Worm (Caenorhabditis elegans) whole organism, late embryonic: ENCODE measurements around the gene wht-7.

Source experiments
- F13H6.1 ChIP-seq: sonication (generic microtip); optimal IDR thresholded peaks from 2 replicates; lab custom pipeline; 2016; ENCODE audit warnings: missing genetic modification characterization, missing compliant biosample characterization
- ama-1 ChIP-seq: fragments of 150-350 bp; optimal IDR thresholded peaks from 2 replicates; lab custom pipeline; 2014
- dve-1 ChIP-seq: sonication (generic microtip); optimal IDR thresholded peaks from 2 replicates; lab custom pipeline; 2017; ENCODE audit warnings: antibody characterized with exemption, mild to moderate bottlenecking, missing genetic modification characterization, missing compliant biosample characterization
- fkh-10 ChIP-seq: fragments of 150-350 bp; optimal IDR thresholded peaks from 2 replicates; lab custom pipeline; 2014; ENCODE audit warnings: missing biosample characterization, missing genetic modification reagents, missing genetic modification characterization
- hlh-15 ChIP-seq: sonication (generic microtip); optimal IDR thresholded peaks from 2 replicates; lab custom pipeline; 2016; ENCODE audit warnings: missing genetic modification characterization, missing compliant biosample characterization
- hlh-8 ChIP-seq: sonication (generic microtip); optimal IDR thresholded peaks from 2 replicates; lab custom pipeline; 2016; ENCODE audit warnings: missing genotype, missing genetic modification characterization, missing compliant biosample characterization
- pha-4 ChIP-seq: fragments of 150-350 bp; optimal IDR thresholded peaks from 2 replicates; lab custom pipeline; 2018; ENCODE audit warnings: missing biosample characterization, missing genetic modification reagents, missing genetic modification characterization

ce11 chrIII:6147903-6148302 lies 1.5 kb downstream of the wht-7 start, which contains the start of gene Y42G9A.2:
- no peak for TF ChIP-seq hlh-8 (tag; lab: Kevin White, UChicago)
- TF ChIP-seq hlh-15 (tag; lab: Kevin White, UChicago) = no peak
- no peak for TF ChIP-seq F13H6.1 (tag; lab: Kevin White, UChicago)
- no peak for TF ChIP-seq ama-1 (lab: Kevin White, UChicago)
- no peak for TF ChIP-seq fkh-10
- no peak for TF ChIP-seq dve-1 (tag; lab: Kevin White, UChicago)
- no peak for TF ChIP-seq pha-4 (tag; lab: Kevin White, UChicago)
